Worm (Caenorhabditis elegans) whole organism, L3 larva: Measurements from ENCODE around the gene nhr-196.

Experiments used
- fkh-10 ChIP-seq: sonication (generic microtip); optimal IDR thresholded peaks from 2 replicates; lab custom pipeline; 2017; ENCODE audit warnings: missing biosample characterization, missing genetic modification reagents, missing genetic modification characterization
- lin-39 ChIP-seq: fragments of 150-350 bp; optimal IDR thresholded peaks from 2 replicates; lab custom pipeline; 2018; ENCODE audit warnings: missing biosample characterization, missing genetic modification reagents, missing genetic modification characterization
- nfya-1 ChIP-seq: sonication (generic microtip); optimal IDR thresholded peaks from 2 replicates; lab custom pipeline; 2017; ENCODE audit warnings: missing genetic modification characterization, mild to moderate bottlenecking, missing compliant biosample characterization, antibody characterized with exemption, moderate library complexity; ENCODE audit not compliant: insufficient read depth
- skn-1 ChIP-seq: fragments of 150-350 bp; optimal IDR thresholded peaks from 2 replicates; lab custom pipeline; 2014; ENCODE audit warnings: missing biosample characterization, missing genetic modification characterization
- unc-39 ChIP-seq: sonication (generic microtip); optimal IDR thresholded peaks from 4 replicates; lab custom pipeline; 2017; ENCODE audit warnings: missing biosample characterization, missing genetic modification characterization
- unc-62 ChIP-seq: fragments of 150-350 bp; sonication (generic microtip); optimal IDR thresholded peaks from 4 replicates; lab custom pipeline; 2014; ENCODE audit warnings: missing biosample characterization, missing genetic modification reagents, missing genetic modification characterization
- ztf-11 ChIP-seq: fragments of 150-350 bp; optimal IDR thresholded peaks from 2 replicates; lab custom pipeline; 2014; ENCODE audit warnings: missing biosample characterization, missing genetic modification characterization

ce11 chrV:15718562-15718961, 33.0 kb downstream of the nhr-196 start, which contains the start of gene Y6E2A.5:
- TF ChIP-seq lin-39 (no peak), skn-1 (tag; lab: Kevin White, UChicago) (no peak), ztf-11 (tag; lab: Kevin White, UChicago) (no peak), unc-62 (no peak), unc-39 (tag; lab: Kevin White, UChicago) (no peak), fkh-10 (no peak), nfya-1 (tag; lab: Kevin White, UChicago) (no peak)
